Fruit fly (Drosophila melanogaster) whole organism, embryonic: ENCODE results near the gene CG12012.

Experiments used
- Abd-B ChIP-seq: fragments of 200-800 bp; sonication (Bioruptor generic); optimal IDR thresholded peaks from 2 replicates; lab custom pipeline; 2018; ENCODE audit warnings: missing biosample characterization, mild to moderate bottlenecking, missing genetic modification characterization, moderate library complexity
- Atf6 ChIP-seq: fragments of 200-800 bp; sonication (Bioruptor generic); IDR thresholded peaks from 2 replicates; pipeline ENCODE4 v1.3.6; 2022; ENCODE audit warnings: missing biosample characterization, missing genetic modification characterization
- Bgb ChIP-seq: fragments of 200-800 bp; sonication (Bioruptor generic); IDR thresholded peaks from 2 replicates; pipeline ENCODE4 v1.3.6; 2022; ENCODE audit warnings: missing biosample characterization, missing genetic modification characterization; ENCODE audit not compliant: partially characterized antibody
- CG10274 ChIP-seq: fragments of 200-800 bp; sonication (Bioruptor generic); optimal IDR thresholded peaks from 3 replicates; lab custom pipeline; 2017; ENCODE audit warnings: missing biosample characterization, mild to moderate bottlenecking, missing genetic modification characterization
- CG11504 ChIP-seq: fragments of 200-800 bp; sonication (Bioruptor generic); optimal IDR thresholded peaks from 3 replicates; lab custom pipeline; 2019; ENCODE audit warnings: missing biosample characterization, mild to moderate bottlenecking, missing genetic modification characterization, moderate library complexity
- CG11560 ChIP-seq: fragments of 200-800 bp; sonication (Bioruptor generic); IDR thresholded peaks from 3 replicates; pipeline ENCODE4 v1.3.6; 2022; ENCODE audit warnings: missing biosample characterization, missing genetic modification characterization
- CG12236 ChIP-seq: fragments of 200-800 bp; sonication (Bioruptor generic); optimal IDR thresholded peaks from 2 replicates; lab custom pipeline; 2016; ENCODE audit warnings: missing biosample characterization, missing genetic modification characterization
- CG13287 ChIP-seq: fragments of 200-800 bp; sonication (Bioruptor generic); IDR thresholded peaks from 2 replicates; pipeline ENCODE4 v1.3.6; 2022; ENCODE audit warnings: missing biosample characterization, missing genetic modification characterization; ENCODE audit not compliant: partially characterized antibody
- CG14965 ChIP-seq: fragments of 200-800 bp; sonication (Bioruptor generic); optimal IDR thresholded peaks from 2 replicates; lab custom pipeline; 2016; ENCODE audit warnings: missing biosample characterization, missing genetic modification characterization, borderline replicate concordance
- CG15514 ChIP-seq: fragments of 200-800 bp; sonication (Bioruptor generic); optimal IDR thresholded peaks from 3 replicates; lab custom pipeline; 2017; ENCODE audit warnings: missing biosample characterization, missing genetic modification characterization, mild to moderate bottlenecking, moderate library complexity, missing genetic modification reagents
- CG17612 ChIP-seq: fragments of 200-800 bp; sonication (Bioruptor generic); IDR thresholded peaks from 2 replicates; pipeline ENCODE4 v1.3.6; 2022; ENCODE audit warnings: missing biosample characterization, missing genetic modification characterization
- CG18764 ChIP-seq: fragments of 200-800 bp; sonication (Bioruptor generic); optimal IDR thresholded peaks from 3 replicates; lab custom pipeline; 2016; ENCODE audit warnings: missing biosample characterization, missing genetic modification characterization
- CG2116 ChIP-seq: fragments of 200-800 bp; sonication (Bioruptor generic); optimal IDR thresholded peaks from 3 replicates; lab custom pipeline; 2018; ENCODE audit warnings: missing biosample characterization, mild to moderate bottlenecking, missing genetic modification characterization
- CG2199 ChIP-seq: fragments of 200-800 bp; sonication (Bioruptor generic); IDR thresholded peaks from 3 replicates; pipeline ENCODE4 v1.3.6; 2022; ENCODE audit warnings: missing biosample characterization, missing genetic modification characterization
- CG31388 ChIP-seq: fragments of 200-800 bp; sonication (Bioruptor generic); optimal IDR thresholded peaks from 2 replicates; lab custom pipeline; 2016; ENCODE audit warnings: missing biosample characterization, missing genetic modification characterization
- CG34422 ChIP-seq: fragments of 200-800 bp; sonication (Bioruptor generic); IDR thresholded peaks from 3 replicates; pipeline ENCODE4 v1.3.6; 2022; ENCODE audit warnings: missing biosample characterization, missing genetic modification characterization
- CG5953 ChIP-seq: fragments of 200-800 bp; sonication (Bioruptor generic); IDR thresholded peaks from 2 replicates; pipeline ENCODE4 v1.3.6; 2022; ENCODE audit warnings: missing biosample characterization, missing genetic modification characterization
- CG6254 ChIP-seq: fragments of 200-800 bp; sonication (Bioruptor generic); optimal IDR thresholded peaks from 3 replicates; lab custom pipeline; 2017; ENCODE audit warnings: mild to moderate bottlenecking, missing biosample characterization, missing genetic modification reagents, missing genetic modification characterization
- CG7271 ChIP-seq: fragments of 200-800 bp; sonication (Bioruptor generic); optimal IDR thresholded peaks from 2 replicates; lab custom pipeline; 2018; ENCODE audit warnings: missing biosample characterization, mild to moderate bottlenecking, missing genetic modification characterization, moderate library complexity
- CG7745 ChIP-seq: fragments of 200-800 bp; sonication (Bioruptor generic); optimal IDR thresholded peaks from 2 replicates; lab custom pipeline; 2018; ENCODE audit warnings: missing biosample characterization, mild to moderate bottlenecking, missing genetic modification characterization, moderate library complexity
- CG8388 ChIP-seq: fragments of 200-800 bp; sonication (Bioruptor generic); optimal IDR thresholded peaks from 2 replicates; lab custom pipeline; 2019; ENCODE audit warnings: missing biosample characterization, mild to moderate bottlenecking, missing genetic modification characterization, moderate library complexity
- CG8924 ChIP-seq: fragments of 200-800 bp; optimal IDR thresholded peaks from 3 replicates; lab custom pipeline; 2019; ENCODE audit warnings: missing biosample characterization, mild to moderate bottlenecking, missing genetic modification characterization, moderate library complexity
- CG9797 ChIP-seq: fragments of 200-800 bp; sonication (Bioruptor generic); optimal IDR thresholded peaks from 3 replicates; lab custom pipeline; 2018; ENCODE audit warnings: missing biosample characterization, mild to moderate bottlenecking, missing genetic modification characterization
- CG9817 ChIP-seq: fragments of 200-800 bp; sonication (Bioruptor generic); optimal IDR thresholded peaks from 2 replicates; lab custom pipeline; 2018; ENCODE audit warnings: missing biosample characterization, mild to moderate bottlenecking, missing genetic modification characterization, moderate library complexity
- CHES-1-like ChIP-seq: fragments of 200-800 bp; sonication (Bioruptor generic); optimal IDR thresholded peaks from 2 replicates; lab custom pipeline; 2016; ENCODE audit warnings: missing biosample characterization, missing genetic modification characterization
- E2f2 ChIP-seq: fragments of 200-800 bp; sonication (Bioruptor generic); IDR thresholded peaks from 2 replicates; pipeline ENCODE4 v1.3.6; 2022; ENCODE audit warnings: missing biosample characterization, missing genetic modification characterization
- HHEX ChIP-seq: fragments of 200-800 bp; sonication (Bioruptor generic); optimal IDR thresholded peaks from 3 replicates; lab custom pipeline; 2017; ENCODE audit warnings: missing biosample characterization, mild to moderate bottlenecking, missing genetic modification characterization, missing genetic modification reagents
- NC2α ChIP-seq: fragments of 200-800 bp; sonication (Bioruptor generic); optimal IDR thresholded peaks from 2 replicates; lab custom pipeline; 2016; ENCODE audit warnings: missing biosample characterization, missing genetic modification characterization
- Nf-YA ChIP-seq: fragments of 200-800 bp; sonication (Bioruptor generic); IDR thresholded peaks from 2 replicates; pipeline ENCODE4 v1.3.6; 2022; ENCODE audit warnings: missing biosample characterization, missing genetic modification characterization
- Nf-YC ChIP-seq: fragments of 200-800 bp; optimal IDR thresholded peaks from 3 replicates; lab custom pipeline; 2019; ENCODE audit warnings: missing biosample characterization, mild to moderate bottlenecking, missing genetic modification characterization, moderate library complexity
- Sry-β ChIP-seq: fragments of 200-800 bp; sonication (Bioruptor generic); optimal IDR thresholded peaks from 2 replicates; lab custom pipeline; 2018; ENCODE audit warnings: missing biosample characterization, mild to moderate bottlenecking, missing genetic modification characterization, moderate library complexity
- Tbp ChIP-seq: fragments of >200 bp; optimal IDR thresholded peaks from 2 replicates; lab custom pipeline; 2018; ENCODE audit warnings: missing biosample characterization, missing genetic modification characterization
- cas ChIP-seq: fragments of 200-800 bp; sonication (Bioruptor generic); IDR thresholded peaks from 2 replicates; pipeline ENCODE4 v1.3.6; 2022; ENCODE audit warnings: missing biosample characterization, missing genetic modification characterization
- crp ChIP-seq, 2 experiments: fragments of 200-800 bp; sonication (Bioruptor generic); optimal IDR thresholded peaks; 2 replicates in 1 of 2; 3 replicates in 1 of 2; lab custom pipeline; 2017; ENCODE audit warnings: missing biosample characterization in 2 of 2, missing genetic modification characterization in 2 of 2, mild to moderate bottlenecking in 1 of 2, moderate library complexity in 1 of 2
- hbn ChIP-seq: fragments of 200-800 bp; sonication (Bioruptor generic); IDR thresholded peaks from 2 replicates; pipeline ENCODE4 v1.3.6; 2022; ENCODE audit warnings: missing biosample characterization, missing genetic modification characterization; ENCODE audit not compliant: partially characterized antibody
- jing ChIP-seq: fragments of 200-800 bp; sonication (Bioruptor generic); optimal IDR thresholded peaks from 2 replicates; lab custom pipeline; 2018; ENCODE audit warnings: missing biosample characterization, mild to moderate bottlenecking, missing genetic modification characterization
- ken ChIP-seq: fragments of 200-800 bp; sonication (Bioruptor generic); IDR thresholded peaks from 3 replicates; pipeline ENCODE4 v1.3.6; 2022; ENCODE audit warnings: missing biosample characterization, missing genetic modification characterization
- lmd ChIP-seq: fragments of 200-800 bp; sonication (Bioruptor generic); IDR thresholded peaks from 2 replicates; pipeline ENCODE4 v1.3.6; 2022; ENCODE audit warnings: missing biosample characterization, missing genetic modification characterization
- mirr ChIP-seq: fragments of 200-800 bp; sonication (Bioruptor generic); optimal IDR thresholded peaks from 3 replicates; lab custom pipeline; 2018; ENCODE audit warnings: missing biosample characterization, mild to moderate bottlenecking, missing genetic modification characterization
- nau ChIP-seq: fragments of 200-800 bp; sonication (Bioruptor generic); optimal IDR thresholded peaks from 3 replicates; lab custom pipeline; 2017; ENCODE audit warnings: missing biosample characterization, mild to moderate bottlenecking, missing genetic modification characterization, missing genetic modification reagents
- p53 ChIP-seq: fragments of 200-800 bp; sonication (Bioruptor generic); optimal IDR thresholded peaks from 2 replicates; lab custom pipeline; 2016; ENCODE audit warnings: missing biosample characterization, missing genetic modification characterization
- peb ChIP-seq: fragments of 200-800 bp; sonication (Bioruptor generic); IDR thresholded peaks from 2 replicates; pipeline ENCODE4 v1.3.6; 2022; ENCODE audit warnings: missing biosample characterization, missing genetic modification characterization
- prd ChIP-seq, 3 experiments: fragments of >200 bp in 2 of 3; fragments of 200-800 bp in 1 of 3; sonication (Bioruptor generic) in 1 of 3; optimal IDR thresholded peaks in 2 of 3; IDR thresholded peaks in 1 of 3; 2 replicates in 2 of 3; 3 replicates in 1 of 3; pipeline versions ENCODE4 v1.3.6 to Lab custom; 2017 to 2022; ENCODE audit warnings: missing biosample characterization in 1 of 3, missing genetic modification characterization in 1 of 3
- ranshi ChIP-seq: fragments of 200-800 bp; sonication (Bioruptor generic); IDR thresholded peaks from 2 replicates; pipeline ENCODE4 v1.3.6; 2022; ENCODE audit warnings: missing biosample characterization, missing genetic modification characterization
- sna ChIP-seq: fragments of 200-800 bp; sonication (Bioruptor generic); IDR thresholded peaks from 2 replicates; pipeline ENCODE4 v1.3.6; 2022; ENCODE audit warnings: missing biosample characterization, missing genetic modification characterization; ENCODE audit not compliant: partially characterized antibody
- trem ChIP-seq: fragments of 200-800 bp; optimal IDR thresholded peaks from 3 replicates; lab custom pipeline; 2019; ENCODE audit warnings: missing biosample characterization, mild to moderate bottlenecking, missing genetic modification characterization, moderate library complexity
- tx ChIP-seq: fragments of 200-800 bp; sonication (Bioruptor generic); optimal IDR thresholded peaks from 2 replicates; lab custom pipeline; 2016; ENCODE audit warnings: missing biosample characterization, missing genetic modification characterization

The CG12012 gene

DNA sequence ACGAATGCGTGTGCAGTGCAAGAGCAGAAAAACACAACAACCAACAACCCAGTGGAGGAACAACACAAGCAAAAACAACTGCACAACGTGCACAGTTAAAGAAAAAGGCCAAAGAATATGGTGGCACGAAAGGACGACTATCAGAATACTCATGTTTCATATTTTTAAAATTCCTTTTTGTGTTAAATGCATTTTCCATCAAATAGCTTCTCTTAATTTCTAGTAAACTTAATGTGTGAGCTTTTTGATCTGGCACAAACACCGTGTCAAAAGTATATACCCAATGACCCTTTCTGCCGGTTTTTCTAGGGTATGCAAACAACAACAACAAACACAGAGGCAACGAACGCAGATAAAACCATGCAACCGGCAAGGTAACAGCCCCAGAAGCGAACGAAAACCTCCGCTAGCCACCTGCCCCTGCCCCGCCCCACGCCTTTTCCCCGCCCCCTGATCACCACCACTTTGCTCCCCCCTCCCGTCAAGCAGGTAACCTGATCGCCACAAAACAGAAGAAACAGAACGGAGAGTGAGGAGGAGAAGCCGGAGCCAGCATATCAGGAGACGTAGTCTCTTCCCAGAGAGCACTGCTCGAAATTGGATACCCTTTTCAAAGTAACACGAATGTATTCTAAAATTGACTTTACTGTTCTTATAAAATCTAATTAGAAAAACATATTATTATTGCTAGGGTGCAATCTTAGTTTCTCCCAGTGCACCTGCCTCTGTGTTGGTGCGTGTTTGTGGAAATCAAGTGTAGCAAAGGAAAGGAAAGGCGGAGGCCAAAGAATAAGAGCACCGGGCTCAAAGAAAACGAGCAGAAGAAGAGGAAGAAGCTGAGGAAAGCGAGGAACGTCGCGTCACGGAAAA lies 18.5 kb downstream of the CG12012 start (continued):
- TF ChIP-seq CG17612 (peak; percentile 44; the same call in 1 of the 2 replicates), NC2α (GFP tag; lab: Kevin White, UChicago) (peak; percentile 92), CG2199 (GFP tag; lab: Robert Waterston, UW) (peak; percentile 64), Bgb (GFP tag; lab: Robert Waterston, UW) (no peak), nau (GFP tag; lab: Kevin White, UChicago) (peak; percentile 75), CG6254 (GFP tag; lab: Kevin White, UChicago) (peak; percentile 86), CG15514 (GFP tag; lab: Kevin White, UChicago) (no peak), Nf-YC (tag; lab: Kevin White, UChicago) (no peak), CG7745 (tag; lab: Kevin White, UChicago) (peak; percentile 70), peb (GFP tag; lab: Robert Waterston, UW) (peak; percentile 92), Nf-YA (peak; percentile 67), lmd (peak; percentile 90), Tbp (no peak), CG8924 (peak; percentile 94), CG31388 (GFP tag; lab: Kevin White, UChicago) (peak; percentile 80), hbn (GFP tag; lab: Robert Waterston, UW) (no peak), CG14965 (GFP tag; lab: Kevin White, UChicago) (peak; percentile 83), CG12236 (GFP tag; lab: Kevin White, UChicago) (peak; percentile 94), Abd-B (GFP tag; lab: Kevin White, UChicago) (peak; percentile 92), Atf6 (GFP tag; lab: Robert Waterston, UW) (no peak; the same call in 1 of the 2 replicates), CG9797 (GFP tag; lab: Kevin White, UChicago) (peak; percentile 31), CG18764 (GFP tag; lab: Kevin White, UChicago) (peak; percentile 74), E2f2 (GFP tag; lab: Robert Waterston, UW) (peak; percentile 72; the same call in 1 of the 2 replicates), CG10274 (GFP tag; lab: Kevin White, UChicago) (peak; percentile 47), prd (optimal IDR thresholded peaks at IDR 0.05; lab: Kevin White, UChicago) (no peak), prd (GFP tag; IDR thresholded peaks at IDR 0.05; lab: Robert Waterston, UW) (peak; percentile 98), CG13287 (GFP tag; lab: Robert Waterston, UW) (no peak), ranshi (GFP tag; lab: Robert Waterston, UW) (peak; percentile 91), Sry-β (GFP tag; lab: Kevin White, UChicago) (peak; percentile 39), CG11560 (peak; percentile 75; the same call in 2 of the 3 replicates), CG9817 (peak; percentile 22), CG5953 (GFP tag; lab: Robert Waterston, UW) (peak; percentile 91), cas (GFP tag; lab: Robert Waterston, UW) (no peak), CG7271 (peak; percentile 69), CHES-1-like (GFP tag; lab: Kevin White, UChicago) (peak; percentile 84), CG8388 (GFP tag; lab: Kevin White, UChicago) (peak; percentile 91), p53 (GFP tag; lab: Kevin White, UChicago) (peak; percentile 65), tx (GFP tag; lab: Kevin White, UChicago) (peak; percentile 81), ken (GFP tag; lab: Robert Waterston, UW) (peak; percentile 95), sna (GFP tag; lab: Robert Waterston, UW) (no peak), HHEX (GFP tag; lab: Kevin White, UChicago) (peak; percentile 72), jing (GFP tag; lab: Kevin White, UChicago) (peak; percentile 96), CG2116 (GFP tag; lab: Kevin White, UChicago) (peak; percentile 71), mirr (GFP tag; lab: Kevin White, UChicago) (no peak), crp (GFP tag; optimal IDR thresholded peaks at IDR 0.05; lab: Kevin White, UChicago) (peak; percentile 37 to 60), trem (tag; lab: Kevin White, UChicago) (peak; percentile 86), CG34422 (GFP tag; lab: Robert Waterston, UW) (peak; percentile 85), CG11504 (tag; lab: Kevin White, UChicago) (peak; percentile 86)
